Worm (Caenorhabditis elegans) whole organism, L4/young adult: ENCODE results near the gene egas-4.
A peak's percentile ranks its signal among the peaks of the same experiment; 100 is the strongest.

Experiments
- W03F9.2 ChIP-seq: fragments of 150-350 bp; optimal IDR thresholded peaks from 2 replicates; lab custom pipeline; 2014; ENCODE audit warnings: missing biosample characterization, missing genetic modification characterization
- dao-5 ChIP-seq: sonication (generic microtip); optimal IDR thresholded peaks from 2 replicates; lab custom pipeline; 2016; ENCODE audit warnings: missing genotype, missing genetic modification characterization, moderate library complexity, missing compliant biosample characterization
- him-1 ChIP-seq: sonication (generic microtip); optimal IDR thresholded peaks from 2 replicates; lab custom pipeline; 2016; ENCODE audit warnings: missing genotype, missing genetic modification reagents, missing genetic modification characterization, missing compliant biosample characterization

Gene egas-4

ce11 chrIV:7507841-7508509 is 10.3 kb upstream of the egas-4 start, which contains the start of the genes vdac-1 and R05G6.5:
TSS of gene vdac-1 (minus strand) at chrIV:7507891.
TSS of gene R05G6.5 (plus strand) at chrIV:7508367.
- TF ChIP-seq W03F9.2 (tag; lab: Kevin White, UChicago) (no peak), him-1 (tag; lab: Kevin White, UChicago) (no peak), dao-5 (tag; lab: Kevin White, UChicago) (no peak)

ce11 chrIV:7507305-7507704 is 9.7 kb upstream of the egas-4 start:
- no peak for TF ChIP-seq him-1 (tag; lab: Kevin White, UChicago)
- no peak for TF ChIP-seq dao-5 (tag; lab: Kevin White, UChicago)
- no peak for TF ChIP-seq W03F9.2 (tag; lab: Kevin White, UChicago)

- TF ChIP-seq him-1 (tag; lab: Kevin White, UChicago), result no peak
- no peak for TF ChIP-seq dao-5 (tag; lab: Kevin White, UChicago)
- TF ChIP-seq W03F9.2 (tag; lab: Kevin White, UChicago), result no peak
Measured at ce11 chrIV:7506711-7507110, 9.1 kb upstream of the egas-4 start.

- no peak for TF ChIP-seq W03F9.2 (tag; lab: Kevin White, UChicago)
Measured at ce11 chrIV:7505866-7506488, 8.3 kb upstream of the egas-4 start.

- TF ChIP-seq dao-5 (tag; lab: Kevin White, UChicago) (no peak), him-1 (tag; lab: Kevin White, UChicago) (no peak), W03F9.2 (tag; lab: Kevin White, UChicago) (no peak)
Measured at ce11 chrIV:7503322-7503721, 5.7 kb upstream of the egas-4 start, which contains the start of gene glt-6. TSS of gene glt-6 (plus strand) at chrIV:7503622.

- no peak for TF ChIP-seq him-1 (tag; lab: Kevin White, UChicago)
- no peak for TF ChIP-seq dao-5 (tag; lab: Kevin White, UChicago)
- no peak for TF ChIP-seq W03F9.2 (tag; lab: Kevin White, UChicago)
Measured at ce11 chrIV:7501337-7501736, 3.7 kb upstream of the egas-4 start, which contains the start of gene F55G1.15. TSS of gene F55G1.15 (minus strand) at chrIV:7501437.

- TF ChIP-seq W03F9.2 (tag; lab: Kevin White, UChicago) (no peak), dao-5 (tag; lab: Kevin White, UChicago) (no peak), him-1 (tag; lab: Kevin White, UChicago) (no peak)
Measured at ce11 chrIV:7500924-7501323, 3.3 kb upstream of the egas-4 start.

- TF ChIP-seq W03F9.2 (tag; lab: Kevin White, UChicago), result no peak
- no peak for TF ChIP-seq dao-5 (tag; lab: Kevin White, UChicago)
- TF ChIP-seq him-1 (tag; lab: Kevin White, UChicago), result no peak
Measured at ce11 chrIV:7499302-7499701, 1.7 kb upstream of the egas-4 start.

- TF ChIP-seq him-1 (tag; lab: Kevin White, UChicago) (no peak), W03F9.2 (tag; lab: Kevin White, UChicago) (no peak), dao-5 (tag; lab: Kevin White, UChicago) (no peak)
Measured at ce11 chrIV:7497205-7497604, 445 bp downstream of the egas-4 start.

ce11 chrIV:7491464-7491863 is 6.2 kb downstream of the egas-4 start, which contains the start of gene F55G1.1:
TSS of gene F55G1.1 (plus strand) at chrIV:7491764.
- TF ChIP-seq W03F9.2 (tag; lab: Kevin White, UChicago), result no peak
- no peak for TF ChIP-seq him-1 (tag; lab: Kevin White, UChicago)
- no peak for TF ChIP-seq dao-5 (tag; lab: Kevin White, UChicago)

ce11 chrIV:7488457-7488783 is 9.2 kb downstream of the egas-4 start:
- TF ChIP-seq W03F9.2 (tag; lab: Kevin White, UChicago) (no peak), him-1 (tag; lab: Kevin White, UChicago) (no peak), dao-5 (tag; lab: Kevin White, UChicago) (no peak)

- TF ChIP-seq W03F9.2 (tag; lab: Kevin White, UChicago), result no peak
- TF ChIP-seq dao-5 (tag; lab: Kevin White, UChicago), result peak; percentile 12
- TF ChIP-seq him-1 (tag; lab: Kevin White, UChicago), result no peak
Measured at ce11 chrIV:7487554-7488456, 9.8 kb downstream of the egas-4 start, which contains the start of the genes his-60 and his-59. TSS of gene his-60 (minus strand) at chrIV:7487992. TSS of gene his-59 (plus strand) at chrIV:7488249.
